Worm (Caenorhabditis elegans) whole organism, early embryonic: ENCODE data around the gene ZK1240.2.

Experiments used
- B0310.2 ChIP-seq: sonication (generic microtip); optimal IDR thresholded peaks from 2 replicates; lab custom pipeline; 2016; ENCODE audit warnings: mild to moderate bottlenecking, missing genetic modification characterization, missing compliant biosample characterization
- F13C5.2 ChIP-seq: sonication (generic microtip); optimal IDR thresholded peaks from 2 replicates; lab custom pipeline; 2017; ENCODE audit warnings: mild to moderate bottlenecking, missing genetic modification characterization, inconsistent platforms, missing compliant biosample characterization
- aly-1 ChIP-seq: sonication (generic microtip); optimal IDR thresholded peaks from 2 replicates; lab custom pipeline; 2016; ENCODE audit warnings: missing genetic modification characterization, missing compliant biosample characterization
- ama-1 ChIP-seq: fragments of 150-350 bp; optimal IDR thresholded peaks from 2 replicates; lab custom pipeline; 2014
- ceh-13 ChIP-seq: fragments of 200-800 bp; sonication (Bioruptor generic); optimal IDR thresholded peaks from 2 replicates; lab custom pipeline; 2018; ENCODE audit warnings: mild to moderate bottlenecking, missing genetic modification characterization, missing compliant biosample characterization
- ceh-36 ChIP-seq: sonication (generic microtip); optimal IDR thresholded peaks from 2 replicates; lab custom pipeline; 2016; ENCODE audit warnings: missing genetic modification characterization, inconsistent platforms, missing compliant biosample characterization
- ets-7 ChIP-seq: sonication (generic microtip); optimal IDR thresholded peaks from 2 replicates; lab custom pipeline; 2016; ENCODE audit warnings: missing genotype, missing genetic modification characterization, missing compliant biosample characterization
- flt-1 ChIP-seq: fragments of 200-800 bp; sonication (Bioruptor generic); IDR thresholded peaks from 2 replicates; pipeline ENCODE4 v1.3.6; 2022; ENCODE audit warnings: missing genetic modification characterization, missing compliant biosample characterization
- hmbx-1 ChIP-seq: sonication (generic microtip); optimal IDR thresholded peaks from 2 replicates; lab custom pipeline; 2016; ENCODE audit warnings: mild to moderate bottlenecking, missing genetic modification characterization, missing compliant biosample characterization
- hmg-4 ChIP-seq: fragments of 200-800 bp; sonication (Bioruptor generic); optimal IDR thresholded peaks from 2 replicates; lab custom pipeline; 2018; ENCODE audit warnings: mild to moderate bottlenecking, missing genetic modification characterization, missing compliant biosample characterization
- hnd-1 ChIP-seq: sonication (generic microtip); optimal IDR thresholded peaks from 2 replicates; lab custom pipeline; 2016; ENCODE audit warnings: missing genetic modification characterization, missing compliant biosample characterization
- pes-1 ChIP-seq: fragments of 200-800 bp; sonication (Bioruptor generic); IDR thresholded peaks from 2 replicates; pipeline ENCODE4 v1.3.6; 2022; ENCODE audit warnings: missing genetic modification reagents, missing genetic modification characterization, missing compliant biosample characterization
- scrt-1 ChIP-seq: fragments of 200-800 bp; sonication (Bioruptor generic); IDR thresholded peaks from 2 replicates; pipeline ENCODE4 v1.3.6; 2022; ENCODE audit warnings: missing genetic modification characterization, missing compliant biosample characterization
- sea-1 ChIP-seq: fragments of 200-800 bp; sonication (Bioruptor generic); conservative IDR thresholded peaks from 2 replicates; pipeline ENCODE4 v1.3.6; 2022; ENCODE audit warnings: missing genetic modification characterization, missing compliant biosample characterization
- tbx-11 ChIP-seq: fragments of 200-800 bp; sonication (Bioruptor generic); IDR thresholded peaks from 2 replicates; pipeline ENCODE4 v1.3.6; 2022; ENCODE audit warnings: missing genetic modification characterization, missing compliant biosample characterization
- tbx-37 ChIP-seq: fragments of 200-800 bp; sonication (Bioruptor generic); conservative IDR thresholded peaks from 2 replicates; pipeline ENCODE4 v1.3.6; 2022; ENCODE audit warnings: missing genetic modification reagents, missing genetic modification characterization, missing compliant biosample characterization
- tra-4 ChIP-seq: sonication (generic microtip); optimal IDR thresholded peaks from 2 replicates; lab custom pipeline; 2017; ENCODE audit warnings: missing genetic modification characterization, missing compliant biosample characterization

Gene ZK1240.2

ce11 chrII:2288798-2289197, 34.4 kb upstream of the ZK1240.2 start, which contains the start of the genes K09F6.10 and K09F6.13:
K09F6.10 (minus strand) TSS chrII:2288883.
K09F6.13 (plus strand) TSS chrII:2289114.
- no peak for TF ChIP-seq ceh-36 (tag; lab: Kevin White, UChicago)
- TF ChIP-seq hmbx-1 (tag; lab: Kevin White, UChicago), result no peak
- no peak for TF ChIP-seq F13C5.2
- no peak for TF ChIP-seq pes-1 (GFP tag; lab: Robert Waterston, UW)
- no peak for TF ChIP-seq hnd-1 (tag; lab: Kevin White, UChicago)
- TF ChIP-seq tra-4 (tag; lab: Kevin White, UChicago), result no peak
- no peak for TF ChIP-seq ama-1 (lab: Kevin White, UChicago)
- TF ChIP-seq tbx-11, result no peak

- TF ChIP-seq sea-1 (GFP tag; lab: Robert Waterston, UW) (no peak), hnd-1 (tag; lab: Kevin White, UChicago) (no peak), flt-1 (GFP tag; lab: Robert Waterston, UW) (no peak), ceh-36 (tag; lab: Kevin White, UChicago) (no peak), tbx-37 (GFP tag; lab: Robert Waterston, UW) (no peak), tra-4 (tag; lab: Kevin White, UChicago) (no peak), B0310.2 (no peak), aly-1 (tag; lab: Kevin White, UChicago) (no peak), F13C5.2 (no peak), ets-7 (tag; lab: Kevin White, UChicago) (no peak), pes-1 (GFP tag; lab: Robert Waterston, UW) (no peak), scrt-1 (GFP tag; lab: Robert Waterston, UW) (no peak), ceh-13 (GFP tag; lab: Kevin White, UChicago) (no peak), hmg-4 (GFP tag; lab: Kevin White, UChicago) (no peak), hmbx-1 (tag; lab: Kevin White, UChicago) (no peak), ama-1 (lab: Kevin White, UChicago) (no peak), tbx-11 (no peak)
These were observed 33.7 kb upstream of the ZK1240.2 start for ce11 chrII:2289441-2289840.

- TF ChIP-seq ceh-13 (GFP tag; lab: Kevin White, UChicago) (no peak), flt-1 (GFP tag; lab: Robert Waterston, UW) (no peak), hmg-4 (GFP tag; lab: Kevin White, UChicago) (no peak), tbx-37 (GFP tag; lab: Robert Waterston, UW) (no peak), hnd-1 (tag; lab: Kevin White, UChicago) (no peak), tra-4 (tag; lab: Kevin White, UChicago) (no peak), ceh-36 (tag; lab: Kevin White, UChicago) (no peak), F13C5.2 (no peak), B0310.2 (no peak), hmbx-1 (tag; lab: Kevin White, UChicago) (no peak), pes-1 (GFP tag; lab: Robert Waterston, UW) (no peak), aly-1 (tag; lab: Kevin White, UChicago) (no peak), sea-1 (GFP tag; lab: Robert Waterston, UW) (no peak), ets-7 (tag; lab: Kevin White, UChicago) (no peak)
These were observed 31.1 kb upstream of the ZK1240.2 start, which contains the start of gene K09F6.7 for ce11 chrII:2292027-2292426. K09F6.7 (minus strand) TSS chrII:2292127.

DNA sequence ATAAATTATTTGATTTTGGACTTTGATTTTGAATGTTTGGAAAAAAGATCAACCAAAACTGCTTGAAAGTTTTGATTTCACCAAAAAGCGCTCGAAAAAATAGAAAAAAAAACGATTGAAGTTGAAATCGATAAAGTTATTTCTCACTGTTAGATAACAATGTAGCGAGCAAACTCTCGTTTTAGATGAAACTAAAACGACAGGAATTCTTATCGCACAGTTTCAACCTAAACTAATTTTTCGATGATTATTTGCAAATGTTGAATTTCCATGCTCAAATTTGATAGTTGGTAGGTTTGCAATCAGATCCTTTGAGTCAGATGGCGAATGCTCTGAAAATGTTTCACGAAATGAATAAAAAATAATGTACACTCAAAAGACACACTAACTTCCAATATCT, 30.6 kb upstream of the ZK1240.2 start:
- no peak for TF ChIP-seq scrt-1 (GFP tag; lab: Robert Waterston, UW)
- TF ChIP-seq sea-1 (GFP tag; lab: Robert Waterston, UW), result no peak
- TF ChIP-seq hnd-1 (tag; lab: Kevin White, UChicago), result no peak
- no peak for TF ChIP-seq hmg-4 (GFP tag; lab: Kevin White, UChicago)
- TF ChIP-seq hmbx-1 (tag; lab: Kevin White, UChicago), result no peak
- no peak for TF ChIP-seq F13C5.2
- no peak for TF ChIP-seq tbx-37 (GFP tag; lab: Robert Waterston, UW)
- TF ChIP-seq ama-1 (lab: Kevin White, UChicago), result no peak

DNA sequence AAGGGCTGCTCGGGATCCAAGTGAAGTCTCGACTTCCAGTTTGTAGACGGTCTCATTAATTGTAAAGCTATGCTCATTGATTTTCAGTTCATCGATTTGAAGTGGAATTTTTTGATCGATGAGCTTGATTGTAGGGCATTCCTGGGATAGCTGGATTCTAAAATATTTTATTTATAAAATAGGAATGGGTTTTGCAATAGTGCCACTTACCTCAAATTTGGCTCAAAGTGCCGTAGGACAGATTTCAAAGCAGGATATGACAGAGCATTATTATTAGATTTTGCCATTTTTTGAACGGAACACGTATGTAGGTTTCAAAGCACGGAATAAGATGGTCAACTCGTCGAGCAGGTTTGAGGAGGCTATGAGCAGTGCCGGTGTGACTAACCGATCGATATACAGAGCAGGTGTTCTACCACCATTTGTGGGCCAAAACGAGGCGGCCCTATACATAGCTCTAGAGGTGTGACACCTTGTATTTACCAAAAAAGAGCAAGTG, 27.3 kb upstream of the ZK1240.2 start, which contains the start of gene fbxc-25:
Gene fbxc-25 (minus strand): TSS at position 449 of the 499 bp plus-strand sequence.
- no peak for TF ChIP-seq ceh-13 (GFP tag; lab: Kevin White, UChicago)
- TF ChIP-seq sea-1 (GFP tag; lab: Robert Waterston, UW), result no peak
- TF ChIP-seq aly-1 (tag; lab: Kevin White, UChicago), result no peak
- no peak for TF ChIP-seq hnd-1 (tag; lab: Kevin White, UChicago)
- TF ChIP-seq tra-4 (tag; lab: Kevin White, UChicago), result no peak
- TF ChIP-seq pes-1 (GFP tag; lab: Robert Waterston, UW), result no peak
- no peak for TF ChIP-seq ama-1 (lab: Kevin White, UChicago)
- TF ChIP-seq F13C5.2, result no peak
- TF ChIP-seq flt-1 (GFP tag; lab: Robert Waterston, UW), result no peak

ce11 chrII:2298742-2299141, 24.4 kb upstream of the ZK1240.2 start, which contains the start of gene B0281.4:
B0281.4 (minus strand) TSS chrII:2298842.
- TF ChIP-seq ama-1 (lab: Kevin White, UChicago) (no peak), pes-1 (GFP tag; lab: Robert Waterston, UW) (no peak), ets-7 (tag; lab: Kevin White, UChicago) (no peak), tbx-37 (GFP tag; lab: Robert Waterston, UW) (no peak), flt-1 (GFP tag; lab: Robert Waterston, UW) (no peak), ceh-36 (tag; lab: Kevin White, UChicago) (no peak), hmbx-1 (tag; lab: Kevin White, UChicago) (no peak), tra-4 (tag; lab: Kevin White, UChicago) (no peak), ceh-13 (GFP tag; lab: Kevin White, UChicago) (no peak), tbx-11 (no peak), B0310.2 (no peak), hnd-1 (tag; lab: Kevin White, UChicago) (no peak), scrt-1 (GFP tag; lab: Robert Waterston, UW) (no peak), F13C5.2 (no peak)

ce11 chrII:2300861-2301260, 22.3 kb upstream of the ZK1240.2 start, which contains the start of gene B0281.5:
B0281.5 (minus strand) TSS chrII:2300961.
- no peak for TF ChIP-seq pes-1 (GFP tag; lab: Robert Waterston, UW)
- TF ChIP-seq F13C5.2, result no peak
- TF ChIP-seq scrt-1 (GFP tag; lab: Robert Waterston, UW), result no peak
